Worm (Caenorhabditis elegans): Measurements from ENCODE around the gene Y46H3D.8.

Gene Y46H3D.8

ce11 chrV:1643886-1644285 is 12.8 kb upstream of the Y46H3D.8 start, which contains the start of gene alh-2:
Gene alh-2 (plus strand): TSS chrV:1644169.
- TF ChIP-seq flt-1 (GFP tag; IDR thresholded peaks at IDR 0.05), result no peak
- no peak for TF ChIP-seq med-1 (GFP tag; optimal IDR thresholded peaks at IDR 0.05; ENCODE audit: insufficient read depth)
- TF ChIP-seq klf-2 (GFP tag; conservative IDR thresholded peaks at IDR 0.05), result no peak
- TF ChIP-seq cog-1 (tag; optimal IDR thresholded peaks at IDR 0.05), result no peak
- TF ChIP-seq ref-1 (GFP tag; conservative IDR thresholded peaks at IDR 0.05), result no peak
- TF ChIP-seq ztf-29 (GFP tag; IDR thresholded peaks at IDR 0.05), result no peak
- TF ChIP-seq tab-1 (GFP tag; IDR thresholded peaks at IDR 0.05), result no peak
- no peak for TF ChIP-seq T22C8.4 (GFP tag; IDR thresholded peaks at IDR 0.05)
- TF ChIP-seq ztf-23 (GFP tag; IDR thresholded peaks at IDR 0.05), result no peak

- TF ChIP-seq ztf-29 (GFP tag; IDR thresholded peaks at IDR 0.05) (no peak), T22C8.4 (GFP tag; IDR thresholded peaks at IDR 0.05) (no peak), flt-1 (GFP tag; IDR thresholded peaks at IDR 0.05) (no peak), klf-2 (GFP tag; conservative IDR thresholded peaks at IDR 0.05) (no peak), ref-1 (GFP tag; conservative IDR thresholded peaks at IDR 0.05) (no peak), med-1 (GFP tag; optimal IDR thresholded peaks at IDR 0.05; ENCODE audit: insufficient read depth) (no peak), cog-1 (tag; optimal IDR thresholded peaks at IDR 0.05) (no peak)
Measured at ce11 chrV:1642768-1643167, 11.7 kb upstream of the Y46H3D.8 start.

ce11 chrV:1642199-1642598 is 11.2 kb upstream of the Y46H3D.8 start, which contains the start of gene Y46H3D.1:
Gene Y46H3D.1 (plus strand): TSS chrV:1642499.
- no peak for TF ChIP-seq T22C8.4 (GFP tag; IDR thresholded peaks at IDR 0.05)
- TF ChIP-seq tab-1 (GFP tag; IDR thresholded peaks at IDR 0.05), result no peak
- TF ChIP-seq ref-1 (GFP tag; conservative IDR thresholded peaks at IDR 0.05), result no peak
- no peak for TF ChIP-seq klf-2 (GFP tag; conservative IDR thresholded peaks at IDR 0.05)
- no peak for TF ChIP-seq flt-1 (GFP tag; IDR thresholded peaks at IDR 0.05)
- no peak for TF ChIP-seq ztf-23 (GFP tag; IDR thresholded peaks at IDR 0.05)
- no peak for TF ChIP-seq med-1 (GFP tag; optimal IDR thresholded peaks at IDR 0.05; ENCODE audit: insufficient read depth)
- TF ChIP-seq ztf-29 (GFP tag; IDR thresholded peaks at IDR 0.05), result no peak
- TF ChIP-seq cog-1 (tag; optimal IDR thresholded peaks at IDR 0.05), result no peak

ce11 chrV:1640008-1640407 is 9.0 kb upstream of the Y46H3D.8 start, which contains the start of gene str-221:
Gene str-221 (plus strand): TSS chrV:1640308.
- TF ChIP-seq T22C8.4 (GFP tag; IDR thresholded peaks at IDR 0.05), result no peak
- TF ChIP-seq med-1 (GFP tag; optimal IDR thresholded peaks at IDR 0.05; ENCODE audit: insufficient read depth), result no peak
- TF ChIP-seq klf-2 (GFP tag; conservative IDR thresholded peaks at IDR 0.05), result no peak
- no peak for TF ChIP-seq cog-1 (tag; optimal IDR thresholded peaks at IDR 0.05)
- TF ChIP-seq ztf-23 (GFP tag; IDR thresholded peaks at IDR 0.05), result no peak
- TF ChIP-seq ztf-29 (GFP tag; IDR thresholded peaks at IDR 0.05), result no peak
- no peak for TF ChIP-seq flt-1 (GFP tag; IDR thresholded peaks at IDR 0.05)
- no peak for TF ChIP-seq tab-1 (GFP tag; IDR thresholded peaks at IDR 0.05)
- no peak for TF ChIP-seq ref-1 (GFP tag; conservative IDR thresholded peaks at IDR 0.05)

- no peak for TF ChIP-seq T22C8.4 (GFP tag; IDR thresholded peaks at IDR 0.05)
- TF ChIP-seq cog-1 (tag; optimal IDR thresholded peaks at IDR 0.05), result no peak
- TF ChIP-seq med-1 (GFP tag; optimal IDR thresholded peaks at IDR 0.05; ENCODE audit: insufficient read depth), result no peak
- TF ChIP-seq ztf-29 (GFP tag; IDR thresholded peaks at IDR 0.05), result no peak
- TF ChIP-seq ref-1 (GFP tag; conservative IDR thresholded peaks at IDR 0.05), result no peak
- TF ChIP-seq tab-1 (GFP tag; IDR thresholded peaks at IDR 0.05), result no peak
- TF ChIP-seq ztf-23 (GFP tag; IDR thresholded peaks at IDR 0.05), result no peak
- TF ChIP-seq klf-2 (GFP tag; conservative IDR thresholded peaks at IDR 0.05), result no peak
Measured at ce11 chrV:1635859-1636258, 4.8 kb upstream of the Y46H3D.8 start, which contains the start of gene str-222. Gene str-222 (plus strand): TSS chrV:1636159.

ce11 chrV:1631717-1632116 is 669 bp upstream of the Y46H3D.8 start, which contains the start of gene irld-17:
Gene irld-17 (plus strand): TSS chrV:1632017.
- TF ChIP-seq ztf-29 (GFP tag; IDR thresholded peaks at IDR 0.05) (no peak), cog-1 (tag; optimal IDR thresholded peaks at IDR 0.05) (no peak), flt-1 (GFP tag; IDR thresholded peaks at IDR 0.05) (no peak), T22C8.4 (GFP tag; IDR thresholded peaks at IDR 0.05) (no peak), tab-1 (GFP tag; IDR thresholded peaks at IDR 0.05) (no peak), klf-2 (GFP tag; conservative IDR thresholded peaks at IDR 0.05) (no peak), med-1 (GFP tag; optimal IDR thresholded peaks at IDR 0.05; ENCODE audit: insufficient read depth) (no peak), ztf-23 (GFP tag; IDR thresholded peaks at IDR 0.05) (no peak), ref-1 (GFP tag; conservative IDR thresholded peaks at IDR 0.05) (no peak)

- TF ChIP-seq flt-1 (GFP tag; IDR thresholded peaks at IDR 0.05) (no peak), tab-1 (GFP tag; IDR thresholded peaks at IDR 0.05) (no peak), med-1 (GFP tag; optimal IDR thresholded peaks at IDR 0.05; ENCODE audit: insufficient read depth) (no peak), T22C8.4 (GFP tag; IDR thresholded peaks at IDR 0.05) (no peak), ztf-23 (GFP tag; IDR thresholded peaks at IDR 0.05) (no peak), ref-1 (GFP tag; conservative IDR thresholded peaks at IDR 0.05) (no peak), cog-1 (tag; optimal IDR thresholded peaks at IDR 0.05) (no peak), ztf-29 (GFP tag; IDR thresholded peaks at IDR 0.05) (no peak), klf-2 (GFP tag; conservative IDR thresholded peaks at IDR 0.05) (no peak)
Measured at ce11 chrV:1629329-1629728, 1.7 kb downstream of the Y46H3D.8 start, which contains the start of gene nhr-238. Gene nhr-238 (minus strand): TSS chrV:1629432.

ce11 chrV:1627269-1627668 is 3.8 kb downstream of the Y46H3D.8 start:
- TF ChIP-seq tab-1 (GFP tag; IDR thresholded peaks at IDR 0.05), result no peak

- TF ChIP-seq ztf-29 (GFP tag; IDR thresholded peaks at IDR 0.05) (no peak), ref-1 (GFP tag; conservative IDR thresholded peaks at IDR 0.05) (no peak)
Measured at ce11 chrV:1626720-1627119, 4.3 kb downstream of the Y46H3D.8 start, which contains the start of gene nhr-237. Gene nhr-237 (minus strand): TSS chrV:1626820.

ce11 chrV:1624340-1624739 is 6.7 kb downstream of the Y46H3D.8 start, which contains the start of gene nhr-110:
Gene nhr-110 (minus strand): TSS chrV:1624440.
- TF ChIP-seq cog-1 (tag; optimal IDR thresholded peaks at IDR 0.05), result no peak
- TF ChIP-seq flt-1 (GFP tag; IDR thresholded peaks at IDR 0.05), result no peak
- no peak for TF ChIP-seq ztf-29 (GFP tag; IDR thresholded peaks at IDR 0.05)
- TF ChIP-seq med-1 (GFP tag; optimal IDR thresholded peaks at IDR 0.05; ENCODE audit: insufficient read depth), result no peak
- no peak for TF ChIP-seq ref-1 (GFP tag; conservative IDR thresholded peaks at IDR 0.05)
- TF ChIP-seq klf-2 (GFP tag; conservative IDR thresholded peaks at IDR 0.05), result no peak
- TF ChIP-seq tab-1 (GFP tag; IDR thresholded peaks at IDR 0.05), result no peak
- no peak for TF ChIP-seq T22C8.4 (GFP tag; IDR thresholded peaks at IDR 0.05)
